Fruit fly (Drosophila melanogaster) whole organism, embryonic: ENCODE measurements around the gene Nab2.
A peak's percentile ranks its signal among the peaks of the same experiment; 100 is the strongest.

Source experiments
- B-H1 ChIP-seq: fragments of 200-800 bp; sonication (Bioruptor generic); IDR thresholded peaks from 3 replicates; pipeline ENCODE4 v1.3.6; 2022; ENCODE audit warnings: missing biosample characterization, missing genetic modification characterization
- CG11560 ChIP-seq: fragments of 200-800 bp; sonication (Bioruptor generic); IDR thresholded peaks from 3 replicates; pipeline ENCODE4 v1.3.6; 2022; ENCODE audit warnings: missing biosample characterization, missing genetic modification characterization
- CG12391 ChIP-seq: fragments of 200-800 bp; sonication (Bioruptor generic); optimal IDR thresholded peaks from 3 replicates; lab custom pipeline; 2018; ENCODE audit warnings: missing biosample characterization, mild to moderate bottlenecking, missing genetic modification characterization, moderate library complexity
- CG13287 ChIP-seq: fragments of 200-800 bp; sonication (Bioruptor generic); IDR thresholded peaks from 2 replicates; pipeline ENCODE4 v1.3.6; 2022; ENCODE audit warnings: missing biosample characterization, missing genetic modification characterization; ENCODE audit not compliant: partially characterized antibody
- CG14014 ChIP-seq: fragments of 200-800 bp; sonication (Bioruptor generic); IDR thresholded peaks from 2 replicates; pipeline ENCODE4 v1.3.6; 2022; ENCODE audit warnings: missing biosample characterization, missing genetic modification characterization
- CG17912 ChIP-seq: fragments of 200-800 bp; sonication (Bioruptor generic); optimal IDR thresholded peaks from 2 replicates; lab custom pipeline; 2018; ENCODE audit warnings: missing biosample characterization, mild to moderate bottlenecking, missing genetic modification characterization
- CG18011 ChIP-seq: fragments of 200-800 bp; sonication (Bioruptor generic); optimal IDR thresholded peaks from 2 replicates; lab custom pipeline; 2017; ENCODE audit warnings: missing biosample characterization, missing genetic modification characterization, mild to moderate bottlenecking, moderate library complexity, missing genotype
- CG18764 ChIP-seq: fragments of 200-800 bp; sonication (Bioruptor generic); optimal IDR thresholded peaks from 3 replicates; lab custom pipeline; 2016; ENCODE audit warnings: missing biosample characterization, missing genetic modification characterization
- CG3281 ChIP-seq: fragments of 200-800 bp; sonication (Bioruptor generic); optimal IDR thresholded peaks from 3 replicates; lab custom pipeline; 2017; ENCODE audit warnings: missing biosample characterization, mild to moderate bottlenecking, missing genetic modification characterization
- CG34224 ChIP-seq: fragments of 200-800 bp; sonication (Bioruptor generic); IDR thresholded peaks from 3 replicates; pipeline ENCODE4 v1.3.6; 2022; ENCODE audit warnings: missing biosample characterization, missing genetic modification characterization; ENCODE audit not compliant: partially characterized antibody
- CG4360 ChIP-seq: fragments of 200-800 bp; sonication (Bioruptor generic); IDR thresholded peaks from 2 replicates; pipeline ENCODE4 v1.3.6; 2022; ENCODE audit warnings: missing biosample characterization, missing genetic modification characterization
- CG4617 ChIP-seq: fragments of 200-800 bp; sonication (Bioruptor generic); optimal IDR thresholded peaks from 3 replicates; lab custom pipeline; 2016; ENCODE audit warnings: missing biosample characterization, missing genetic modification characterization, borderline replicate concordance
- CG4730 ChIP-seq: fragments of 200-800 bp; sonication (Bioruptor generic); IDR thresholded peaks from 2 replicates; pipeline ENCODE4 v1.3.6; 2022; ENCODE audit warnings: missing biosample characterization, missing genetic modification characterization
- CG5245 ChIP-seq: fragments of 200-800 bp; sonication (Bioruptor generic); optimal IDR thresholded peaks from 3 replicates; lab custom pipeline; 2016; ENCODE audit warnings: missing biosample characterization, missing genetic modification characterization
- CG6689 ChIP-seq: fragments of 200-800 bp; sonication (Bioruptor generic); IDR thresholded peaks from 2 replicates; pipeline ENCODE4 v1.3.6; 2022; ENCODE audit warnings: missing biosample characterization, missing genetic modification characterization
- CG6813 ChIP-seq: fragments of 200-800 bp; sonication (Bioruptor generic); optimal IDR thresholded peaks from 2 replicates; lab custom pipeline; 2017; ENCODE audit warnings: missing biosample characterization, missing genetic modification characterization, mild to moderate bottlenecking, moderate library complexity, missing genetic modification reagents
- CG7271 ChIP-seq: fragments of 200-800 bp; sonication (Bioruptor generic); optimal IDR thresholded peaks from 2 replicates; lab custom pipeline; 2018; ENCODE audit warnings: missing biosample characterization, mild to moderate bottlenecking, missing genetic modification characterization, moderate library complexity
- CG7372 ChIP-seq: fragments of 200-800 bp; sonication (Bioruptor generic); IDR thresholded peaks from 2 replicates; pipeline ENCODE4 v1.3.6; 2022; ENCODE audit warnings: missing biosample characterization, missing genetic modification characterization
- CG8089 ChIP-seq: fragments of 200-800 bp; sonication (Bioruptor generic); optimal IDR thresholded peaks from 3 replicates; lab custom pipeline; 2016; ENCODE audit warnings: missing biosample characterization, missing genetic modification characterization
- CG8924 ChIP-seq: fragments of 200-800 bp; optimal IDR thresholded peaks from 3 replicates; lab custom pipeline; 2019; ENCODE audit warnings: missing biosample characterization, mild to moderate bottlenecking, missing genetic modification characterization, moderate library complexity
- CG9215 ChIP-seq: fragments of 200-800 bp; sonication (Bioruptor generic); IDR thresholded peaks from 2 replicates; pipeline ENCODE4 v1.3.6; 2022; ENCODE audit warnings: missing biosample characterization, missing genetic modification characterization
- CG9797 ChIP-seq: fragments of 200-800 bp; sonication (Bioruptor generic); optimal IDR thresholded peaks from 3 replicates; lab custom pipeline; 2018; ENCODE audit warnings: missing biosample characterization, mild to moderate bottlenecking, missing genetic modification characterization
- Dfd ChIP-seq, 2 experiments: fragments of >200 bp; optimal IDR thresholded peaks; 2 replicates each; lab custom pipeline; 2017; ENCODE audit warnings: missing biosample characterization in 2 of 2, missing genetic modification characterization in 2 of 2
- Dref ChIP-seq: fragments of 200-800 bp; sonication (Bioruptor generic); IDR thresholded peaks from 2 replicates; pipeline ENCODE4 v1.3.6; 2022; ENCODE audit warnings: missing biosample characterization, missing genetic modification characterization
- GATAe ChIP-seq: fragments of 200-800 bp; sonication (Bioruptor generic); conservative IDR thresholded peaks from 2 replicates; pipeline ENCODE4 v1.3.6; 2022; ENCODE audit warnings: missing biosample characterization, missing genetic modification characterization
- HLH3B ChIP-seq: fragments of 200-800 bp; sonication (Bioruptor generic); IDR thresholded peaks from 2 replicates; pipeline ENCODE4 v1.3.6; 2022; ENCODE audit warnings: missing biosample characterization, missing genetic modification characterization
- HmgD ChIP-seq: fragments of 200-800 bp; sonication (Bioruptor generic); optimal IDR thresholded peaks from 3 replicates; lab custom pipeline; 2016; ENCODE audit warnings: missing biosample characterization, missing genetic modification characterization
- Mad ChIP-seq: fragments of 200-800 bp; sonication (Bioruptor generic); optimal IDR thresholded peaks from 2 replicates; lab custom pipeline; 2016; ENCODE audit warnings: missing biosample characterization, missing genetic modification characterization
- NC2β ChIP-seq: fragments of 200-800 bp; sonication (Bioruptor generic); optimal IDR thresholded peaks from 2 replicates; lab custom pipeline; 2016; ENCODE audit warnings: missing biosample characterization, missing genetic modification characterization
- Opbp ChIP-seq: fragments of 200-800 bp; sonication (Bioruptor generic); IDR thresholded peaks from 3 replicates; pipeline ENCODE4 v1.3.6; 2022; ENCODE audit warnings: missing biosample characterization, missing genetic modification characterization; ENCODE audit not compliant: partially characterized antibody
- Poxn ChIP-seq: fragments of 200-800 bp; sonication (Bioruptor generic); IDR thresholded peaks from 2 replicates; pipeline ENCODE4 v1.3.6; 2022; ENCODE audit warnings: missing biosample characterization, missing genetic modification characterization
- Sin3A ChIP-seq: fragments of >200 bp; optimal IDR thresholded peaks from 2 replicates; lab custom pipeline; 2018
- bab2 ChIP-seq: fragments of 200-800 bp; sonication (Bioruptor generic); optimal IDR thresholded peaks from 2 replicates; lab custom pipeline; 2016; ENCODE audit warnings: missing biosample characterization, missing genetic modification characterization
- cwo ChIP-seq: fragments of 200-800 bp; sonication (Bioruptor generic); optimal IDR thresholded peaks from 3 replicates; lab custom pipeline; 2017; ENCODE audit warnings: missing biosample characterization, missing genetic modification characterization, mild to moderate bottlenecking, moderate library complexity, missing genetic modification reagents
- ems ChIP-seq: fragments of 200-800 bp; sonication (Bioruptor generic); optimal IDR thresholded peaks from 3 replicates; lab custom pipeline; 2016; ENCODE audit warnings: missing biosample characterization, missing genetic modification characterization
- fd96Cb ChIP-seq: fragments of 200-800 bp; sonication (Bioruptor generic); optimal IDR thresholded peaks from 2 replicates; lab custom pipeline; 2018; ENCODE audit warnings: missing biosample characterization, mild to moderate bottlenecking, missing genetic modification characterization, moderate library complexity
- fu2 ChIP-seq: fragments of 200-800 bp; sonication (Bioruptor generic); optimal IDR thresholded peaks from 2 replicates; lab custom pipeline; 2016; ENCODE audit warnings: missing biosample characterization, missing genetic modification characterization
- gfzf ChIP-seq: fragments of 200-800 bp; sonication (Bioruptor generic); optimal IDR thresholded peaks from 2 replicates; lab custom pipeline; 2016; ENCODE audit warnings: missing biosample characterization, mild to moderate bottlenecking, missing genetic modification characterization, moderate library complexity
- insv ChIP-seq, 2 experiments: fragments of 200-800 bp; sonication (Bioruptor generic); optimal IDR thresholded peaks; 3 replicates each; lab custom pipeline; 2016 to 2018; ENCODE audit warnings: missing biosample characterization in 2 of 2, missing genetic modification characterization in 2 of 2
- lbe ChIP-seq: fragments of 200-800 bp; sonication (Bioruptor generic); optimal IDR thresholded peaks from 2 replicates; lab custom pipeline; 2016; ENCODE audit warnings: missing biosample characterization, mild to moderate bottlenecking, missing genetic modification characterization
- lov ChIP-seq, 2 experiments: fragments of 200-800 bp in 1 of 2; fragments of >200 bp in 1 of 2; sonication (Bioruptor generic) in 1 of 2; IDR thresholded peaks in 1 of 2; optimal IDR thresholded peaks in 1 of 2; 2 replicates in 1 of 2; 3 replicates in 1 of 2; pipeline versions ENCODE4 v1.3.6 to Lab custom; 2017 to 2022; ENCODE audit warnings: missing biosample characterization in 1 of 2, missing genetic modification characterization in 1 of 2
- luna ChIP-seq: fragments of 200-800 bp; sonication (Bioruptor generic); optimal IDR thresholded peaks from 2 replicates; lab custom pipeline; 2016; ENCODE audit warnings: missing biosample characterization, missing genetic modification characterization
- otp ChIP-seq: fragments of 200-800 bp; sonication (Bioruptor generic); IDR thresholded peaks from 3 replicates; pipeline ENCODE4, ENCODE4 v1.3.6; 2022; ENCODE audit warnings: missing biosample characterization, missing genetic modification characterization
- pzg ChIP-seq: fragments of 200-800 bp; sonication (Bioruptor generic); optimal IDR thresholded peaks from 3 replicates; lab custom pipeline; 2018; ENCODE audit warnings: missing biosample characterization, mild to moderate bottlenecking, missing genetic modification characterization, moderate library complexity
- ranshi ChIP-seq: fragments of 200-800 bp; sonication (Bioruptor generic); IDR thresholded peaks from 2 replicates; pipeline ENCODE4 v1.3.6; 2022; ENCODE audit warnings: missing biosample characterization, missing genetic modification characterization
- sd ChIP-seq: fragments of 200-800 bp; sonication (Bioruptor generic); optimal IDR thresholded peaks from 3 replicates; lab custom pipeline; 2018; ENCODE audit warnings: missing biosample characterization, mild to moderate bottlenecking, missing genetic modification characterization, moderate library complexity
- sens ChIP-seq: fragments of 200-800 bp; sonication (Bioruptor generic); peaks from one replicate; lab custom pipeline; 2016; ENCODE audit warnings: missing biosample characterization, missing genetic modification characterization
- sisA ChIP-seq: fragments of 200-800 bp; sonication (Bioruptor generic); IDR thresholded peaks from 2 replicates; pipeline ENCODE4 v1.3.6; 2022; ENCODE audit warnings: missing biosample characterization, missing genetic modification characterization
- slbo ChIP-seq: fragments of 200-800 bp; sonication (Bioruptor generic); IDR thresholded peaks from 2 replicates; pipeline ENCODE4 v1.3.6; 2022; ENCODE audit warnings: missing biosample characterization, missing genetic modification characterization
- sr ChIP-seq: fragments of 200-800 bp; sonication (Bioruptor generic); IDR thresholded peaks from 3 replicates; pipeline ENCODE4 v1.3.6; 2022; ENCODE audit warnings: missing biosample characterization, missing genetic modification characterization
- wor ChIP-seq: fragments of 200-800 bp; sonication (Bioruptor generic); IDR thresholded peaks from 2 replicates; pipeline ENCODE4 v1.3.6; 2022; ENCODE audit warnings: missing biosample characterization, missing genetic modification characterization
- zen2 ChIP-seq: fragments of 200-800 bp; sonication (Bioruptor generic); IDR thresholded peaks from 3 replicates; pipeline ENCODE4 v1.3.6; 2022; ENCODE audit warnings: missing biosample characterization, missing genetic modification characterization; ENCODE audit not compliant: partially characterized antibody

The Nab2 gene

DNA sequence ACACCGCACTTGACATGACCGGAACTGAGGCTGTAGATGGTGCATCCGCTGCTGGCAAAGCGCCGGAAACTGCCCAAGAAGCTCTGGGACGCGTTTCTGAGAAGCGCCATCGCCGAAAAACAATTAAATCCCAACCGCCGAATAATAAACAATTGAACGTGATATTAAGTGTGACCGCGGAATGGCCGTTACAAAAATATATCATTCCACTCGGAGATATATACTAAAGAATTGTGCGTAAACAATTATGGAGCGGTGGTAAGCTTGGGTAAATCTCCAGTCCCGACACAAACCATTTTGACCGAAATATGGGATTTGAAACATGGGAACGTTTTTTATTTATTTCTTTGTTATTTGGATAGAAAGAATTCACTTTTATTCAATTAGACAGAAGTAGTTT is 41.7 kb upstream of the Nab2 start, which contains the start of gene CG18528:
CG18528 (minus strand) TSS at position 188 of the 400 bp plus-strand sequence.
- TF ChIP-seq luna (no peak), CG4360 (GFP tag; lab: Robert Waterston, UW) (peak; percentile 12; the same call in 1 of the 2 replicates), sens (GFP tag; lab: Kevin White, UChicago) (peak; percentile 73), CG12391 (peak; percentile 6), cwo (GFP tag; lab: Kevin White, UChicago) (no peak), CG18764 (GFP tag; lab: Kevin White, UChicago) (no peak), Dref (GFP tag; lab: Robert Waterston, UW) (0 out of 2 replicates have a peak, but pooled peaks have one; percentile 33), lov (optimal IDR thresholded peaks at IDR 0.05; lab: Kevin White, UChicago) (no peak), lov (GFP tag; IDR thresholded peaks at IDR 0.05; lab: Robert Waterston, UW) (no peak), Dfd (GFP tag; optimal IDR thresholded peaks at IDR 0.05; lab: Kevin White, UChicago) (no peak), slbo (GFP tag; lab: Robert Waterston, UW) (no peak), Poxn (GFP tag; lab: Robert Waterston, UW) (no peak), gfzf (peak; percentile 96), CG8924 (peak; percentile 24), fd96Cb (tag; lab: Kevin White, UChicago) (no peak), HLH3B (GFP tag; lab: Robert Waterston, UW) (no peak), CG14014 (GFP tag; lab: Robert Waterston, UW) (no peak), GATAe (GFP tag; lab: Robert Waterston, UW) (no peak), CG11560 (tag; lab: Robert Waterston, UW) (peak; percentile 54; the same call in 1 of the 3 replicates), sisA (no peak), lbe (no peak), CG9215 (GFP tag; lab: Robert Waterston, UW) (no peak), CG7271 (no peak), CG6813 (GFP tag; lab: Kevin White, UChicago) (no peak), CG34224 (GFP tag; lab: Robert Waterston, UW) (no peak), CG4730 (GFP tag; lab: Robert Waterston, UW) (no peak), CG8089 (no peak), Sin3A (peak; percentile 29), CG4617 (GFP tag; lab: Kevin White, UChicago) (peak; percentile 15), wor (GFP tag; lab: Robert Waterston, UW) (no peak), CG7372 (GFP tag; lab: Robert Waterston, UW) (no peak), CG17912 (GFP tag; lab: Kevin White, UChicago) (no peak), CG6689 (no peak), CG5245 (GFP tag; lab: Kevin White, UChicago) (no peak), NC2β (GFP tag; lab: Kevin White, UChicago) (no peak), fu2 (GFP tag; lab: Kevin White, UChicago) (no peak), CG13287 (GFP tag; lab: Robert Waterston, UW) (peak; percentile 52; the same call in 1 of the 2 replicates), zen2 (GFP tag; lab: Robert Waterston, UW) (no peak), Opbp (GFP tag; lab: Robert Waterston, UW) (peak; percentile 34; the same call in 1 of the 3 replicates), HmgD (peak; percentile 50), CG9797 (GFP tag; lab: Kevin White, UChicago) (peak; percentile 82), otp (no peak), CG3281 (GFP tag; lab: Kevin White, UChicago) (no peak), sr (GFP tag; lab: Robert Waterston, UW) (no peak), Mad (no peak), ranshi (GFP tag; lab: Robert Waterston, UW) (no peak), CG18011 (no peak), B-H1 (GFP tag; lab: Robert Waterston, UW) (no peak), pzg (GFP tag; lab: Kevin White, UChicago) (peak; percentile 89), bab2 (GFP tag; lab: Kevin White, UChicago) (no peak), ems (no peak), sd (tag; lab: Kevin White, UChicago) (no peak), insv (GFP tag; optimal IDR thresholded peaks at IDR 0.05; lab: Kevin White, UChicago) (no peak)
